Worm (Caenorhabditis elegans) whole organism, young adult: ENCODE results near the gene ccz-1.

Experiments
- C17E4.6 ChIP-seq: fragments of 200-800 bp; sonication (Bioruptor generic); IDR thresholded peaks from 2 replicates; pipeline ENCODE4 v1.3.6; 2022; ENCODE audit warnings: missing genetic modification reagents, missing genetic modification characterization, missing compliant biosample characterization
- D2030.7 ChIP-seq: fragments of 200-800 bp; sonication (Bioruptor generic); IDR thresholded peaks from 2 replicates; pipeline ENCODE4 v1.3.6; 2022; ENCODE audit warnings: missing genetic modification reagents, missing genetic modification characterization, missing compliant biosample characterization
- F22D6.2 ChIP-seq: sonication (generic microtip); optimal IDR thresholded peaks from 2 replicates; lab custom pipeline; 2016; ENCODE audit warnings: mild to moderate bottlenecking, missing genetic modification characterization, missing compliant biosample characterization
- F23B12.7 ChIP-seq: sonication (generic microtip); optimal IDR thresholded peaks from 2 replicates; lab custom pipeline; 2017; ENCODE audit warnings: missing genetic modification characterization, mild to moderate bottlenecking, missing compliant biosample characterization, antibody characterized with exemption, moderate library complexity; ENCODE audit not compliant: insufficient read depth
- F39B2.1 ChIP-seq: fragments of 200-800 bp; sonication (Bioruptor generic); IDR thresholded peaks from 2 replicates; pipeline ENCODE4 v1.3.6; 2022; ENCODE audit warnings: missing genetic modification reagents, missing genetic modification characterization, missing compliant biosample characterization
- F57C9.4 ChIP-seq: sonication (generic microtip); optimal IDR thresholded peaks from 2 replicates; lab custom pipeline; 2017; ENCODE audit warnings: mild to moderate bottlenecking, missing genetic modification characterization, missing compliant biosample characterization
- T07F8.4 ChIP-seq: sonication (generic microtip); optimal IDR thresholded peaks from 2 replicates; lab custom pipeline; 2016; ENCODE audit warnings: mild to moderate bottlenecking, missing genetic modification characterization, moderate library complexity, missing compliant biosample characterization
- T26A5.8 ChIP-seq: sonication (generic microtip); optimal IDR thresholded peaks from 2 replicates; lab custom pipeline; 2016; ENCODE audit warnings: missing genetic modification characterization, missing compliant biosample characterization
- Y79H2A.3 ChIP-seq: fragments of 200-800 bp; sonication (Bioruptor generic); conservative IDR thresholded peaks from 2 replicates; pipeline ENCODE4 v1.3.6; 2022; ENCODE audit warnings: missing genetic modification reagents, missing genetic modification characterization, missing compliant biosample characterization
- ZK185.1 ChIP-seq: sonication (generic microtip); optimal IDR thresholded peaks from 2 replicates; lab custom pipeline; 2016; ENCODE audit warnings: mild to moderate bottlenecking, missing genetic modification characterization, missing compliant biosample characterization; ENCODE audit not compliant: poor library complexity, severe bottlenecking
- aptf-3 ChIP-seq: fragments of 200-800 bp; sonication (Bioruptor generic); IDR thresholded peaks from 2 replicates; pipeline ENCODE4 v1.3.6; 2022; ENCODE audit warnings: missing genetic modification characterization, missing compliant biosample characterization
- atf-7 ChIP-seq: sonication (generic microtip); optimal IDR thresholded peaks from 2 replicates; lab custom pipeline; 2017; ENCODE audit warnings: mild to moderate bottlenecking, missing genetic modification characterization, missing compliant biosample characterization
- athp-1 ChIP-seq: sonication (generic microtip); optimal IDR thresholded peaks from 2 replicates; lab custom pipeline; 2017; ENCODE audit warnings: mild to moderate bottlenecking, missing genetic modification characterization, missing compliant biosample characterization
- attf-5 ChIP-seq: fragments of 200-800 bp; sonication (Bioruptor generic); optimal IDR thresholded peaks from 2 replicates; lab custom pipeline; 2018; ENCODE audit warnings: mild to moderate bottlenecking, missing genetic modification characterization, missing compliant biosample characterization
- ccch-3 ChIP-seq: fragments of 200-800 bp; sonication (Bioruptor generic); optimal IDR thresholded peaks from 2 replicates; lab custom pipeline; 2018; ENCODE audit warnings: mild to moderate bottlenecking, missing genetic modification characterization, missing compliant biosample characterization
- cebp-1 ChIP-seq, 2 experiments: fragments of 200-800 bp in 1 of 2; sonication (Bioruptor generic) in 1 of 2; sonication (generic microtip) in 1 of 2; IDR thresholded peaks in 1 of 2; optimal IDR thresholded peaks in 1 of 2; 2 replicates each; pipeline versions ENCODE4 v1.3.6 to Lab custom; 2017 to 2022; ENCODE audit warnings: missing compliant biosample characterization in 2 of 2, missing genetic modification characterization in 2 of 2, mild to moderate bottlenecking in 1 of 2, missing genetic modification reagents in 1 of 2, moderate library complexity in 1 of 2
- ceh-100 ChIP-seq: fragments of 200-800 bp; sonication (Bioruptor generic); IDR thresholded peaks from 2 replicates; pipeline ENCODE4 v1.3.6; 2022; ENCODE audit warnings: missing genetic modification reagents, missing genetic modification characterization, missing compliant biosample characterization
- ceh-91 ChIP-seq: fragments of 200-800 bp; sonication (Bioruptor generic); IDR thresholded peaks from 2 replicates; pipeline ENCODE4 v1.3.6; 2022; ENCODE audit warnings: missing genetic modification reagents, missing genetic modification characterization, missing compliant biosample characterization
- chd-7 ChIP-seq: sonication (generic microtip); optimal IDR thresholded peaks from 2 replicates; lab custom pipeline; 2016; ENCODE audit warnings: mild to moderate bottlenecking, missing genetic modification characterization, moderate library complexity, missing compliant biosample characterization
- dox-1 ChIP-seq: fragments of 200-800 bp; sonication (Bioruptor generic); IDR thresholded peaks from 2 replicates; pipeline ENCODE4 v1.3.6; 2022; ENCODE audit warnings: missing genetic modification reagents, missing genetic modification characterization, missing compliant biosample characterization
- egl-44 ChIP-seq: fragments of 200-800 bp; sonication (Bioruptor generic); IDR thresholded peaks from 2 replicates; pipeline ENCODE4 v1.3.6; 2022; ENCODE audit warnings: missing genetic modification reagents, missing genetic modification characterization, missing compliant biosample characterization
- egrh-3 ChIP-seq: fragments of 200-800 bp; sonication (Bioruptor generic); IDR thresholded peaks from 2 replicates; pipeline ENCODE4 v1.3.6; 2022; ENCODE audit warnings: missing genetic modification reagents, missing genetic modification characterization, missing compliant biosample characterization
- fkh-3 ChIP-seq: sonication (generic microtip); optimal IDR thresholded peaks from 2 replicates; lab custom pipeline; 2016; ENCODE audit warnings: mild to moderate bottlenecking, missing genetic modification characterization, missing compliant biosample characterization
- gei-17 ChIP-seq: fragments of 200-800 bp; sonication (Bioruptor generic); optimal IDR thresholded peaks from 2 replicates; lab custom pipeline; 2018; ENCODE audit warnings: mild to moderate bottlenecking, missing genetic modification characterization, missing compliant biosample characterization
- hmg-1.2 ChIP-seq: fragments of 200-800 bp; sonication (Bioruptor generic); IDR thresholded peaks from 2 replicates; pipeline ENCODE4 v1.3.6; 2022; ENCODE audit warnings: missing genetic modification reagents, missing genetic modification characterization, missing compliant biosample characterization
- let-607 ChIP-seq, 2 experiments: fragments of 200-800 bp in 1 of 2; sonication (Bioruptor generic) in 1 of 2; sonication (generic microtip) in 1 of 2; optimal IDR thresholded peaks; 2 replicates each; lab custom pipeline; 2016 to 2018; ENCODE audit warnings: mild to moderate bottlenecking in 2 of 2, missing compliant biosample characterization in 2 of 2, missing genetic modification characterization in 2 of 2, moderate library complexity in 2 of 2, missing genotype in 1 of 2
- lin-26 ChIP-seq: fragments of 200-800 bp; sonication (Bioruptor generic); IDR thresholded peaks from 2 replicates; pipeline ENCODE4 v1.3.6; 2022; ENCODE audit warnings: missing genetic modification reagents, missing genetic modification characterization, missing compliant biosample characterization
- lin-35 ChIP-seq, 3 experiments: fragments of 150-350 bp in 2 of 3; sonication (generic microtip) in 1 of 3; optimal IDR thresholded peaks; 2 replicates each; lab custom pipeline; 2014 to 2018; ENCODE audit warnings: missing biosample characterization in 3 of 3, missing genetic modification characterization in 3 of 3, missing genetic modification reagents in 3 of 3
- lin-54 ChIP-seq: fragments of 200-800 bp; sonication (Bioruptor generic); optimal IDR thresholded peaks from 2 replicates; lab custom pipeline; 2018; ENCODE audit warnings: mild to moderate bottlenecking, missing genetic modification characterization, missing compliant biosample characterization
- lir-1 ChIP-seq: fragments of 200-800 bp; sonication (Bioruptor generic); conservative IDR thresholded peaks from 2 replicates; pipeline ENCODE4 v1.3.6; 2022; ENCODE audit warnings: missing genetic modification reagents, missing genetic modification characterization, missing compliant biosample characterization
- lsl-1 ChIP-seq: fragments of 200-800 bp; sonication (Bioruptor generic); optimal IDR thresholded peaks from 2 replicates; lab custom pipeline; 2018; ENCODE audit warnings: mild to moderate bottlenecking, missing genetic modification characterization, moderate library complexity, missing compliant biosample characterization
- madf-3 ChIP-seq: fragments of 200-800 bp; sonication (Bioruptor generic); IDR thresholded peaks from 2 replicates; pipeline ENCODE4 v1.3.6; 2022; ENCODE audit warnings: missing genetic modification reagents, missing genetic modification characterization, missing compliant biosample characterization
- madf-6 ChIP-seq: fragments of 200-800 bp; sonication (Bioruptor generic); IDR thresholded peaks from 2 replicates; pipeline ENCODE4 v1.3.6; 2022; ENCODE audit warnings: missing genetic modification reagents, missing genetic modification characterization, missing compliant biosample characterization
- madf-8 ChIP-seq: fragments of 200-800 bp; sonication (Bioruptor generic); conservative IDR thresholded peaks from 2 replicates; pipeline ENCODE4 v1.3.6; 2022; ENCODE audit warnings: missing genetic modification reagents, missing genetic modification characterization, missing compliant biosample characterization
- mes-4 ChIP-seq: sonication (generic microtip); optimal IDR thresholded peaks from 2 replicates; lab custom pipeline; 2016; ENCODE audit warnings: missing genotype, missing genetic modification characterization, missing compliant biosample characterization
- nhr-120 ChIP-seq: fragments of 200-800 bp; sonication (Bioruptor generic); IDR thresholded peaks from 2 replicates; pipeline ENCODE4 v1.3.6; 2022; ENCODE audit warnings: missing genetic modification characterization, missing compliant biosample characterization
- nhr-80 ChIP-seq: sonication (generic microtip); optimal IDR thresholded peaks from 2 replicates; lab custom pipeline; 2016; ENCODE audit warnings: missing genetic modification characterization, missing compliant biosample characterization
- sdz-38 ChIP-seq: sonication (generic microtip); optimal IDR thresholded peaks from 2 replicates; lab custom pipeline; 2016; ENCODE audit warnings: missing genotype, missing genetic modification characterization, missing compliant biosample characterization
- snpc-1.3 ChIP-seq: sonication (generic microtip); optimal IDR thresholded peaks from 2 replicates; lab custom pipeline; 2017; ENCODE audit warnings: missing genetic modification characterization, mild to moderate bottlenecking, missing compliant biosample characterization, antibody characterized with exemption, moderate library complexity, missing genotype, missing genetic modification reagents; ENCODE audit not compliant: insufficient read depth
- snpc-3.4 ChIP-seq: sonication (generic microtip); optimal IDR thresholded peaks from 2 replicates; lab custom pipeline; 2017; ENCODE audit warnings: missing genetic modification characterization, mild to moderate bottlenecking, missing compliant biosample characterization, antibody characterized with exemption, moderate library complexity, missing genotype, missing genetic modification reagents
- snpc-4 ChIP-seq, 5 experiments: fragments of 150-350 bp in 1 of 5; sonication (generic microtip) in 4 of 5; optimal IDR thresholded peaks; 2 replicates each; lab custom pipeline; 2014 to 2018; ENCODE audit warnings: missing genetic modification characterization in 5 of 5, missing biosample characterization in 3 of 5, antibody characterized with exemption in 2 of 5, mild to moderate bottlenecking in 2 of 5, missing compliant biosample characterization in 2 of 5, missing genotype in 2 of 5, moderate library complexity in 2 of 5, missing genetic modification reagents in 1 of 5
- somi-1 ChIP-seq: fragments of 200-800 bp; sonication (Bioruptor generic); optimal IDR thresholded peaks from 2 replicates; lab custom pipeline; 2018; ENCODE audit warnings: mild to moderate bottlenecking, missing genetic modification characterization, missing compliant biosample characterization
- tlf-1 ChIP-seq: fragments of 200-800 bp; sonication (Bioruptor generic); optimal IDR thresholded peaks from 2 replicates; lab custom pipeline; 2018; ENCODE audit warnings: mild to moderate bottlenecking, missing genetic modification characterization, missing compliant biosample characterization
- ztf-3 ChIP-seq: fragments of 200-800 bp; sonication (Bioruptor generic); optimal IDR thresholded peaks from 2 replicates; lab custom pipeline; 2018; ENCODE audit warnings: mild to moderate bottlenecking, missing genetic modification characterization, missing compliant biosample characterization

The ccz-1 gene

DNA sequence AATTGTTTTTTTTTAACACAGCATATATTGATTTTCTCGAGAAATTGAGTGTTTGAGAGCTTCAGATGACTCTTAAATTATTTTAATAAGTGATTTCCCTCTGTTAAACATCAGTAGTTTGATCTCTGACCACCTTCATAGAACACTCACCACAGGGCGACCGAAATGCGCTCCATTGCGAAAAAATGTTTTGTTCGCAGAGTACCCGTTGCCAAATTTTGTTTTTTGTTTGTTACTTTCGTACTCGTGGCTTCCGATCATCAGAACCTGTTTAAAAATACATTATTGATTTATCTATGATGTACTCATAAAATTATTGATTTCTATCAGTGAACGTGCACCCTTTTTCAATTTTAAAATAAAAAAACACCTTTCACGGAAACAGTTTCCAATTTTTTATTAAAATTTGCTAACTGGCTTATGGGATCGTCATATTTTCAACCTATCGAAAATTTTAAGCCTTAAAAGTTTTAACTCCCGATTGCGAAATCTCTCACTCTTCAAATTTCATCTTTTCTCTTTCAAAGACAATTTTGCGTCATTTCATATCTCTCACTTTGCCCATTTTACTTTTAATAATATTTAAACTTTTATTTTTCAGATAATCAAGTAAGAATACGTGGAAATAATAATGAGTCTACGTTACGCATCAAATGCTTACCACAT, 17.9 kb upstream of the ccz-1 start, which contains the start of gene letm-1 (continued):
- TF ChIP-seq snpc-1.3 (tag; lab: Kevin White, UChicago) = no peak
- no peak for TF ChIP-seq snpc-3.4 (tag; lab: Kevin White, UChicago)
- no peak for TF ChIP-seq madf-3 (GFP tag; lab: Robert Waterston, UW)
- TF ChIP-seq madf-6 = 0 out of 2 replicates have a peak, but pooled peaks have one; percentile 18
- no peak for TF ChIP-seq ztf-3 (GFP tag; lab: Kevin White, UChicago)
- TF ChIP-seq aptf-3 (GFP tag; lab: Robert Waterston, UW) = no peak
- TF ChIP-seq lin-35 (GFP tag; optimal IDR thresholded peaks at IDR 0.05; lab: Kevin White, UChicago) = no peak
- no peak for TF ChIP-seq T26A5.8
- peak; percentile 51 for TF ChIP-seq nhr-80
- no peak for TF ChIP-seq lir-1 (GFP tag; lab: Robert Waterston, UW)
- no peak for TF ChIP-seq T07F8.4 (tag; lab: Kevin White, UChicago)
- no peak for TF ChIP-seq ccch-3 (GFP tag; lab: Kevin White, UChicago)
- no peak for TF ChIP-seq egrh-3 (GFP tag; lab: Robert Waterston, UW)
- TF ChIP-seq sdz-38 = no peak
- no peak for TF ChIP-seq ceh-100 (GFP tag; lab: Robert Waterston, UW)
- no peak for TF ChIP-seq lsl-1 (GFP tag; lab: Kevin White, UChicago)
- peak; percentile 21 for TF ChIP-seq attf-5 (GFP tag; lab: Kevin White, UChicago)
- TF ChIP-seq lin-26 (GFP tag; lab: Robert Waterston, UW) = peak; percentile 15; the same call in 1 of the 2 replicates
- TF ChIP-seq chd-7 = no peak
- no peak for TF ChIP-seq Y79H2A.3
- TF ChIP-seq cebp-1 (GFP tag; IDR thresholded peaks at IDR 0.05; lab: Robert Waterston, UW) = peak; percentile 38; the same call in 1 of the 2 replicates
- peak; percentile 92 for TF ChIP-seq cebp-1 (tag; optimal IDR thresholded peaks at IDR 0.05; lab: Kevin White, UChicago)
- no peak for TF ChIP-seq C17E4.6 (GFP tag; lab: Robert Waterston, UW)
- no peak for TF ChIP-seq dox-1
- TF ChIP-seq egl-44 = no peak

DNA sequence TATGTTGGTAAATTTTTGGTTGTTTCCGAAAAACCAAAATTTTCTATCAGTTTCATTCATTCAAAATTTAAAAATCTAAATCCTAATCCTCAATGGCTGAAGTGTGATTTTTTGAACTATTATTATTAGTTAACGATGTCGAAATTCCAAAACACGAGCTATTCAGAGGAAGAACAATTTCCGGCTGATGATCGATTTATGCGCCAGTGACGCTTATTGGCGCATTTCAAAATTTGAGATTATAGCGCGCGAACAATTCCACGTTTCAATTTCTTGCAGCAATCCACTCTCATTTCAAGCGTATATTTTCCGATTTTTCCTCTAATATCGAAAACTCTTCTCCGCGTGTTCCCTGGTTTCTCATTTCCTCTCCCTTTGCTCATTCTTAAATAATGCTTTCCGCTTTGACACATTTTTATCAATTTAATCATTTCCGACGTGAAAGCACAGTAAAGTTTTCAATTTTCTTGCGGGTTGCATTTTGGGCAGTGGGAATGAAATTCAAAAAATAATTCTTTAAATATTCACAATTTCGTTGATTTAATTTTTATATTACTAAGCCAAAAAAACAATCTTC, 14.2 kb upstream of the ccz-1 start:
- TF ChIP-seq mes-4 (no peak), ceh-91 (GFP tag; lab: Robert Waterston, UW) (peak; percentile 46; the same call in 1 of the 2 replicates), let-607 (tag; optimal IDR thresholded peaks at IDR 0.05; lab: Kevin White, UChicago) (peak in 1 of 2 experiments; percentile 19), madf-3 (GFP tag; lab: Robert Waterston, UW) (peak; percentile 67; the same call in 1 of the 2 replicates), D2030.7 (GFP tag; lab: Robert Waterston, UW) (peak; percentile 68), atf-7 (tag; lab: Kevin White, UChicago) (peak; percentile 38), nhr-120 (GFP tag; lab: Robert Waterston, UW) (no peak), F39B2.1 (GFP tag; lab: Robert Waterston, UW) (no peak), fkh-3 (tag; lab: Kevin White, UChicago) (no peak), ZK185.1 (tag; lab: Kevin White, UChicago) (peak; percentile 2), F57C9.4 (tag; lab: Kevin White, UChicago) (no peak), hmg-1.2 (GFP tag; lab: Robert Waterston, UW) (no peak), madf-8 (GFP tag; lab: Robert Waterston, UW) (peak; percentile 26; the same call in 1 of the 2 replicates), snpc-4 (GFP tag; optimal IDR thresholded peaks at IDR 0.05; lab: Kevin White, UChicago) (no peak), snpc-4 (tag; optimal IDR thresholded peaks at IDR 0.05; lab: Kevin White, UChicago) (peak in 3 of 4 experiments; percentile 8 to 39 (median 9)), F23B12.7 (tag; lab: Kevin White, UChicago) (no peak), nhr-80 (peak; percentile 65), gei-17 (no peak), F22D6.2 (tag; lab: Kevin White, UChicago) (no peak), madf-6 (peak; percentile 73; the same call in 1 of the 2 replicates), somi-1 (GFP tag; lab: Kevin White, UChicago) (no peak), athp-1 (tag; lab: Kevin White, UChicago) (peak; percentile 53), snpc-3.4 (tag; lab: Kevin White, UChicago) (peak; percentile 46), lin-54 (GFP tag; lab: Kevin White, UChicago) (peak; percentile 38), tlf-1 (GFP tag; lab: Kevin White, UChicago) (peak; percentile 37), lin-26 (GFP tag; lab: Robert Waterston, UW) (no peak)
